Worm (Caenorhabditis elegans) whole organism, L1 larva: ENCODE results near the gene W01B6.4.

ENCODE experiments used
- aly-2 ChIP-seq: fragments of 150-350 bp; optimal IDR thresholded peaks from 2 replicates; lab custom pipeline; 2014; ENCODE audit warnings: missing biosample characterization, missing genetic modification characterization
- ama-1 ChIP-seq: fragments of 150-350 bp; optimal IDR thresholded peaks from 2 replicates; lab custom pipeline; 2014
- blmp-1 ChIP-seq: fragments of 150-350 bp; optimal IDR thresholded peaks from 2 replicates; lab custom pipeline; 2014; ENCODE audit warnings: missing biosample characterization, missing genetic modification characterization
- ceh-8 ChIP-seq: fragments of 200-800 bp; sonication (Bioruptor generic); optimal IDR thresholded peaks from 2 replicates; lab custom pipeline; 2018; ENCODE audit warnings: mild to moderate bottlenecking, missing genetic modification characterization, moderate library complexity, missing compliant biosample characterization
- ces-1 ChIP-seq: fragments of 150-350 bp; optimal IDR thresholded peaks from 2 replicates; lab custom pipeline; 2014; ENCODE audit warnings: missing biosample characterization, missing genetic modification reagents, missing genetic modification characterization
- dpl-1 ChIP-seq, 3 experiments: fragments of 150-350 bp in 2 of 3; sonication (generic microtip) in 1 of 3; optimal IDR thresholded peaks; 2 replicates each; lab custom pipeline; 2014 to 2017; ENCODE audit warnings: missing biosample characterization in 3 of 3, missing genetic modification characterization in 3 of 3, missing genetic modification reagents in 3 of 3
- efl-3 ChIP-seq: fragments of 200-800 bp; sonication (Bioruptor generic); optimal IDR thresholded peaks from 2 replicates; lab custom pipeline; 2018; ENCODE audit warnings: mild to moderate bottlenecking, missing genetic modification characterization, missing compliant biosample characterization
- elt-2 ChIP-seq: sonication (generic microtip); optimal IDR thresholded peaks from 2 replicates; lab custom pipeline; 2016; ENCODE audit warnings: missing genetic modification characterization, mild to moderate bottlenecking, inconsistent platforms, missing compliant biosample characterization, missing genetic modification reagents
- elt-3 ChIP-seq, 6 experiments: fragments of 150-350 bp in 1 of 6; sonication (generic microtip); optimal IDR thresholded peaks; 2 replicates each; lab custom pipeline; 2017 to 2018; ENCODE audit warnings: missing biosample characterization in 6 of 6, missing genetic modification characterization in 6 of 6, inconsistent platforms in 1 of 6
- ets-5 ChIP-seq: fragments of 200-800 bp; sonication (Bioruptor generic); IDR thresholded peaks from 2 replicates; pipeline ENCODE4 v1.3.6; 2022; ENCODE audit warnings: missing genetic modification characterization, missing compliant biosample characterization
- fkh-10 ChIP-seq: sonication (generic microtip); optimal IDR thresholded peaks from 2 replicates; lab custom pipeline; 2017; ENCODE audit warnings: missing biosample characterization, missing genetic modification reagents, missing genetic modification characterization
- fkh-4 ChIP-seq: sonication (generic microtip); optimal IDR thresholded peaks from 2 replicates; lab custom pipeline; 2016; ENCODE audit warnings: missing compliant biosample characterization, missing genetic modification characterization, borderline replicate concordance
- grh-1 ChIP-seq: fragments of 200-800 bp; sonication (Bioruptor generic); IDR thresholded peaks from 2 replicates; pipeline ENCODE4 v1.3.6; 2022; ENCODE audit warnings: missing genetic modification reagents, missing genetic modification characterization, missing compliant biosample characterization
- hlh-17 ChIP-seq: fragments of 200-800 bp; sonication (Bioruptor generic); optimal IDR thresholded peaks from 2 replicates; lab custom pipeline; 2018; ENCODE audit warnings: missing genetic modification characterization, mild to moderate bottlenecking, missing compliant biosample characterization, moderate library complexity, borderline replicate concordance
- hpl-2 ChIP-seq: fragments of 150-350 bp; optimal IDR thresholded peaks from 2 replicates; lab custom pipeline; 2014; ENCODE audit warnings: missing biosample characterization, missing genetic modification reagents, missing genetic modification characterization
- isw-1 ChIP-seq: fragments of 200-800 bp; sonication (Bioruptor generic); IDR thresholded peaks from 2 replicates; pipeline ENCODE4 v1.3.6; 2022; ENCODE audit warnings: missing genetic modification characterization, missing compliant biosample characterization
- lin-14 ChIP-seq: fragments of 200-800 bp; sonication (Bioruptor generic); optimal IDR thresholded peaks from 2 replicates; lab custom pipeline; 2018; ENCODE audit warnings: mild to moderate bottlenecking, missing genetic modification characterization, moderate library complexity, missing compliant biosample characterization
- lin-15B ChIP-seq: fragments of 150-350 bp; sonication (generic microtip); optimal IDR thresholded peaks from 3 replicates; lab custom pipeline; 2014; ENCODE audit warnings: missing biosample characterization, missing genetic modification characterization
- mab-9 ChIP-seq: fragments of 200-800 bp; sonication (Bioruptor generic); IDR thresholded peaks from 2 replicates; pipeline ENCODE4 v1.3.6; 2022; ENCODE audit warnings: missing genetic modification reagents, missing genetic modification characterization, missing compliant biosample characterization
- nhr-11 ChIP-seq: fragments of 150-350 bp; optimal IDR thresholded peaks from 2 replicates; lab custom pipeline; 2014; ENCODE audit warnings: missing biosample characterization, missing genetic modification characterization
- nhr-12 ChIP-seq: sonication (generic microtip); optimal IDR thresholded peaks from 2 replicates; lab custom pipeline; 2017; ENCODE audit warnings: missing biosample characterization, missing genetic modification characterization
- nhr-19 ChIP-seq: fragments of 200-800 bp; sonication (Bioruptor generic); conservative IDR thresholded peaks from 2 replicates; pipeline ENCODE4 v1.3.6; 2022; ENCODE audit warnings: missing genetic modification characterization, missing compliant biosample characterization
- nhr-20 ChIP-seq: sonication (generic microtip); optimal IDR thresholded peaks from 2 replicates; lab custom pipeline; 2016; ENCODE audit warnings: mild to moderate bottlenecking, missing genetic modification characterization, missing compliant biosample characterization
- nhr-47 ChIP-seq: sonication (generic microtip); optimal IDR thresholded peaks from 2 replicates; lab custom pipeline; 2016; ENCODE audit warnings: mild to moderate bottlenecking, missing genetic modification characterization, moderate library complexity, missing compliant biosample characterization
- nhr-76 ChIP-seq: sonication (generic microtip); optimal IDR thresholded peaks from 2 replicates; lab custom pipeline; 2017; ENCODE audit warnings: missing biosample characterization, missing genetic modification characterization
- nhr-77 ChIP-seq: fragments of 150-350 bp; optimal IDR thresholded peaks from 2 replicates; lab custom pipeline; 2014; ENCODE audit warnings: missing biosample characterization, missing genetic modification characterization
- nhr-90 ChIP-seq: sonication (generic microtip); optimal IDR thresholded peaks from 2 replicates; lab custom pipeline; 2016; ENCODE audit warnings: mild to moderate bottlenecking, missing genetic modification characterization, missing compliant biosample characterization; ENCODE audit not compliant: poor library complexity
- pqm-1 ChIP-seq: sonication (generic microtip); optimal IDR thresholded peaks from 3 replicates; lab custom pipeline; 2017; ENCODE audit warnings: missing biosample characterization, missing genetic modification characterization
- rnt-1 ChIP-seq: sonication (generic microtip); optimal IDR thresholded peaks from 2 replicates; lab custom pipeline; 2016; ENCODE audit warnings: mild to moderate bottlenecking, missing genetic modification characterization, moderate library complexity, missing compliant biosample characterization
- skn-1 ChIP-seq: fragments of 150-350 bp; optimal IDR thresholded peaks from 2 replicates; lab custom pipeline; 2014; ENCODE audit warnings: missing biosample characterization, missing genetic modification characterization
- sox-4 ChIP-seq: sonication (generic microtip); optimal IDR thresholded peaks from 2 replicates; lab custom pipeline; 2016; ENCODE audit warnings: missing genetic modification characterization, missing compliant biosample characterization
- sptf-1 ChIP-seq: fragments of 150-350 bp; optimal IDR thresholded peaks from 2 replicates; lab custom pipeline; 2014; ENCODE audit warnings: missing biosample characterization, missing genetic modification characterization
- sup-37 ChIP-seq: fragments of 200-800 bp; sonication (Bioruptor generic); optimal IDR thresholded peaks from 2 replicates; lab custom pipeline; 2018; ENCODE audit warnings: mild to moderate bottlenecking, missing genetic modification characterization, missing compliant biosample characterization
- tbx-2 ChIP-seq: sonication (generic microtip); optimal IDR thresholded peaks from 2 replicates; lab custom pipeline; 2016; ENCODE audit warnings: missing genetic modification characterization, missing compliant biosample characterization
- tlp-1 ChIP-seq: fragments of 150-350 bp; optimal IDR thresholded peaks from 2 replicates; lab custom pipeline; 2014; ENCODE audit warnings: missing biosample characterization, missing genetic modification characterization
- unc-30 ChIP-seq: sonication (generic microtip); optimal IDR thresholded peaks from 2 replicates; lab custom pipeline; 2017; ENCODE audit warnings: missing biosample characterization, missing genetic modification characterization
- xbp-1 ChIP-seq: sonication (generic microtip); optimal IDR thresholded peaks from 2 replicates; lab custom pipeline; 2016; ENCODE audit warnings: missing genetic modification characterization, missing compliant biosample characterization
- zag-1 ChIP-seq: fragments of 150-350 bp; optimal IDR thresholded peaks from 2 replicates; lab custom pipeline; 2014; ENCODE audit warnings: missing biosample characterization, missing genetic modification characterization
- ztf-4 ChIP-seq: fragments of 150-350 bp; optimal IDR thresholded peaks from 2 replicates; lab custom pipeline; 2014; ENCODE audit warnings: missing biosample characterization, missing genetic modification characterization

W01B6.4 gene

DNA sequence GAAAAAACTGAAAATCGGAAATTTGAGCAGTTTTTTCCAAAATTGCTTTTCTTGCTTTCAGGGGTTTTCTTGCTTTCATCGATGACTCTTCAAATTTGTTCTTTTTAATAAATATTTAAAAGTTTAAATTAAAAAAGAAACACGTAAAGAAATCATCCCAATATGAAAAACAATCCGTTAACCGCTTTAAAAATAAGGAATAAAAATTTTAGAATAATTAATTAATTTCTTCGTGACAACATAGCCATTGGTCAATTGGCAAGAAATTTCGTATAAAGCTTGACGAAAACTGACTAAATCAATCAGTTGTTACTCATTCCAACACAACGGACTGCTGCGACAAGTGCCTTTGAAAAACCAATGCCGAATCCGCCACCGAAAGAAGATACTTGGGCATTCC, 37.3 kb downstream of the W01B6.4 start, which contains the start of gene nsph-3.2:
Gene nsph-3.2 (plus strand): TSS at position 301 of the 400 bp plus-strand sequence.
- TF ChIP-seq mab-9 (no peak), tbx-2 (tag; lab: Kevin White, UChicago) (no peak), ces-1 (GFP tag; lab: Kevin White, UChicago) (no peak), pqm-1 (tag; lab: Kevin White, UChicago) (no peak), ceh-8 (no peak), nhr-20 (no peak), zag-1 (tag; lab: Kevin White, UChicago) (no peak)
- TF ChIP-seq, all 84 proteins: peak for 0

DNA sequence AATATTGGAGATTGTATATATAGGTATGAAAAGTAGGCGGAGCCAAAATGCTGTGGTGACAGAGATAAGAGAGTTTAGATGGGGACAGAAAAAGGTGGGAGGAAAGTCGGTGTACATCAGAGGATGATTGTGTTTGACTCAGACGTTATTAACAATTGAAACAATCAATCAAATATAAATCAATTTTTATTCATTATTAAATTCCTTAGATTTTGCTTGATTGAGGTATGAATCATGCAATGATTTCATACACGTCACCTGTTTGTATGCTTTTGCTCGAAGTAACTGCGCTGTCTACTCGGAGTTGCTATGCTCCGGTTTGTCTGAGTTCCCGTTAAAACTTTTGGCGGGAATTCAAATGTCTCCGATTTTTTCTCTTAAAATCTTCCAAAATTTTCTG, 39.9 kb downstream of the W01B6.4 start, which contains the start of gene C04G2.10:
Gene C04G2.10 (plus strand): TSS at position 301 of the 400 bp plus-strand sequence.
- no peak for TF ChIP-seq lin-14
- no peak for TF ChIP-seq blmp-1 (tag; lab: Kevin White, UChicago)
- TF ChIP-seq skn-1 (tag; lab: Kevin White, UChicago), result no peak
- no peak for TF ChIP-seq fkh-10 (GFP tag; lab: Kevin White, UChicago)
- TF ChIP-seq nhr-77 (tag; lab: Kevin White, UChicago), result no peak
- TF ChIP-seq ces-1 (GFP tag; lab: Kevin White, UChicago), result no peak
- TF ChIP-seq nhr-47 (tag; lab: Kevin White, UChicago), result no peak
- no peak for TF ChIP-seq dpl-1 (GFP tag; optimal IDR thresholded peaks at IDR 0.05; lab: Kevin White, UChicago)
- TF ChIP-seq tbx-2 (tag; lab: Kevin White, UChicago), result no peak
- no peak for TF ChIP-seq mab-9
- TF ChIP-seq xbp-1 (tag; lab: Kevin White, UChicago), result no peak
- TF ChIP-seq nhr-90 (tag; lab: Kevin White, UChicago), result no peak
- TF ChIP-seq fkh-4 (tag; lab: Kevin White, UChicago), result no peak
- no peak for TF ChIP-seq tlp-1 (tag; lab: Kevin White, UChicago)

DNA sequence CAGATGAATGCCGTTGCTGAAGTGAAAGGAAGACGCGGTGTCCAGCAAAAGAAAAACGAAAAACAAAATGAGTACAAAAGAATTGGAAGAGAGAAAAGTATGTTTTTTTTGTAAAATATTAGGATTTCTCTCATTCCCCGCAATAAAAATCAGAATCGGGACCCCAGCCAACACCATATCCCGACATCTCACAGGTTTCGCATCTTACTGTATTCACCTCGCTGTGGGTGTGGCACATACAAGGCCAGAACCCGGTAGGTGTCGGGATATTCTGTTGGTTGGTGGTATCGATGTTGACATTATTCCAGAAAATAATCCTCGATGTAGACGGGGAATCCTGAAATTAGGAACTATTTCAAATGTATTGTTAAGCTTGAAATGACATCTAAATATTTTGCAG, 41.5 kb downstream of the W01B6.4 start:
- TF ChIP-seq sup-37 (GFP tag; lab: Kevin White, UChicago) (no peak), tlp-1 (tag; lab: Kevin White, UChicago) (no peak), aly-2 (no peak), rnt-1 (tag; lab: Kevin White, UChicago) (no peak), lin-15B (tag; lab: Kevin White, UChicago) (no peak), grh-1 (GFP tag; lab: Robert Waterston, UW) (no peak), hpl-2 (GFP tag; lab: Kevin White, UChicago) (no peak), ces-1 (GFP tag; lab: Kevin White, UChicago) (no peak)

DNA sequence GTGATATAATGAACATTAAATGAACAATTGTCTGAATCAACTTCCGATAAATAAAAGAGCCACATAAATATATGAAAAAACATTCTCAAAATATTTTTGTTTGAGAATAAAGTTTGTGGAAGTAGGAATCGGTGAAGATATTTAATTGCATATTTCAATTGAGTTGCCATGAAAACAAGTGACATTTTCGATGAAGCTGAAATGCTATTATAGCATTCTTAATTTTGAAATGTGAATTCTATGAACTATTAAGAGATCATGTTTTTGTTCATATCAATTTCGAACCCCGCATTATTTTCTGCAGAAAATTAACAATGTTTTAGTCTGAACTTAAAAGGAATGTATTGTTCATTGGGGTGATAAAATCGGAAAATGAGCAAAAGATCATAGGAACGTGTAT, 46.9 kb downstream of the W01B6.4 start, which contains the start of gene irld-21:
Gene irld-21 (minus strand): TSS at position 101 of the 400 bp plus-strand sequence.
- TF ChIP-seq sptf-1 (tag; lab: Kevin White, UChicago) (no peak), elt-3 (tag; optimal IDR thresholded peaks at IDR 0.05; lab: Kevin White, UChicago) (no peak), unc-30 (no peak), nhr-47 (tag; lab: Kevin White, UChicago) (no peak), isw-1 (GFP tag; lab: Robert Waterston, UW) (no peak), ama-1 (lab: Kevin White, UChicago) (no peak), nhr-19 (GFP tag; lab: Robert Waterston, UW) (no peak), ets-5 (GFP tag; lab: Robert Waterston, UW) (no peak), nhr-11 (tag; lab: Kevin White, UChicago) (no peak), ztf-4 (tag; lab: Kevin White, UChicago) (no peak), nhr-77 (tag; lab: Kevin White, UChicago) (no peak), hlh-17 (GFP tag; lab: Kevin White, UChicago) (no peak), hpl-2 (GFP tag; lab: Kevin White, UChicago) (no peak), elt-2 (tag; lab: Kevin White, UChicago) (no peak), nhr-76 (tag; lab: Kevin White, UChicago) (no peak), nhr-12 (tag; lab: Kevin White, UChicago) (no peak), sox-4 (tag; lab: Kevin White, UChicago) (no peak), xbp-1 (tag; lab: Kevin White, UChicago) (no peak), efl-3 (no peak)
